Worm (Caenorhabditis elegans) whole organism, mixed stage, embryonic: ENCODE data around the gene cul-6.
A peak's percentile ranks its signal among the peaks of the same experiment; 100 is the strongest.

Source experiments
- M03D4.4 ChIP-seq: sonication (generic microtip); optimal IDR thresholded peaks from 2 replicates; lab custom pipeline; 2017; ENCODE audit warnings: mild to moderate bottlenecking, missing genetic modification characterization, missing compliant biosample characterization
- bed-3 ChIP-seq: fragments of 200-800 bp; sonication (Bioruptor generic); optimal IDR thresholded peaks from 3 replicates; lab custom pipeline; 2018; ENCODE audit warnings: mild to moderate bottlenecking, missing genetic modification characterization, moderate library complexity, missing compliant biosample characterization
- blmp-1 ChIP-seq: fragments of 150-350 bp; optimal IDR thresholded peaks from 2 replicates; lab custom pipeline; 2014; ENCODE audit warnings: missing biosample characterization, missing genetic modification characterization
- ceh-39 ChIP-seq: fragments of 150-350 bp; optimal IDR thresholded peaks from 2 replicates; lab custom pipeline; 2014; ENCODE audit warnings: missing biosample characterization, missing genetic modification characterization
- ceh-43 ChIP-seq: fragments of 200-800 bp; sonication (Bioruptor generic); optimal IDR thresholded peaks from 2 replicates; lab custom pipeline; 2018; ENCODE audit warnings: mild to moderate bottlenecking, missing genetic modification characterization, moderate library complexity, missing compliant biosample characterization
- ceh-83 ChIP-seq: fragments of 200-800 bp; sonication (Bioruptor generic); optimal IDR thresholded peaks from 2 replicates; lab custom pipeline; 2018; ENCODE audit warnings: mild to moderate bottlenecking, missing genetic modification characterization, missing compliant biosample characterization
- ces-1 ChIP-seq: fragments of 150-350 bp; optimal IDR thresholded peaks from 2 replicates; lab custom pipeline; 2014; ENCODE audit warnings: missing biosample characterization, missing genetic modification reagents, missing genetic modification characterization
- cnd-1 ChIP-seq: fragments of 200-800 bp; sonication (Bioruptor generic); optimal IDR thresholded peaks from 2 replicates; lab custom pipeline; 2018; ENCODE audit warnings: mild to moderate bottlenecking, missing genetic modification characterization, missing compliant biosample characterization
- drap-1 ChIP-seq: fragments of 200-800 bp; sonication (Bioruptor generic); optimal IDR thresholded peaks from 3 replicates; lab custom pipeline; 2018; ENCODE audit warnings: mild to moderate bottlenecking, missing genetic modification characterization, missing compliant biosample characterization
- elt-1 ChIP-seq: sonication (generic microtip); optimal IDR thresholded peaks from 2 replicates; lab custom pipeline; 2017; ENCODE audit warnings: missing genetic modification characterization, mild to moderate bottlenecking, missing compliant biosample characterization, antibody characterized with exemption, moderate library complexity, borderline replicate concordance; ENCODE audit not compliant: insufficient read depth
- elt-3 ChIP-seq: fragments of 150-350 bp; optimal IDR thresholded peaks from 2 replicates; lab custom pipeline; 2014; ENCODE audit warnings: missing biosample characterization, missing genetic modification characterization
- flh-1 ChIP-seq: fragments of 200-800 bp; sonication (Bioruptor generic); optimal IDR thresholded peaks from 2 replicates; lab custom pipeline; 2018; ENCODE audit warnings: mild to moderate bottlenecking, missing genetic modification characterization, moderate library complexity, missing compliant biosample characterization
- ham-2 ChIP-seq: fragments of 200-800 bp; sonication (Bioruptor generic); optimal IDR thresholded peaks from 2 replicates; lab custom pipeline; 2018; ENCODE audit warnings: mild to moderate bottlenecking, missing genetic modification characterization, missing compliant biosample characterization
- hlh-1 ChIP-seq: fragments of 150-350 bp; optimal IDR thresholded peaks from 2 replicates; lab custom pipeline; 2014; ENCODE audit warnings: missing biosample characterization, missing genetic modification reagents, missing genetic modification characterization
- lin-13 ChIP-seq: fragments of 150-350 bp; optimal IDR thresholded peaks from 2 replicates; lab custom pipeline; 2014; ENCODE audit warnings: missing biosample characterization, missing genetic modification characterization
- lin-32 ChIP-seq: fragments of 200-800 bp; sonication (Bioruptor generic); optimal IDR thresholded peaks from 2 replicates; lab custom pipeline; 2018; ENCODE audit warnings: mild to moderate bottlenecking, missing genetic modification characterization, missing compliant biosample characterization
- lsy-2 ChIP-seq: fragments of 150-350 bp; optimal IDR thresholded peaks from 2 replicates; lab custom pipeline; 2014; ENCODE audit warnings: missing biosample characterization, missing genetic modification characterization
- mab-5 ChIP-seq: fragments of 150-350 bp; optimal IDR thresholded peaks from 2 replicates; lab custom pipeline; 2014; ENCODE audit warnings: missing biosample characterization, missing genetic modification characterization
- mep-1 ChIP-seq: fragments of 150-350 bp; optimal IDR thresholded peaks from 2 replicates; lab custom pipeline; 2017; ENCODE audit warnings: missing biosample characterization, missing genetic modification reagents, missing genetic modification characterization, inconsistent platforms
- mls-2 ChIP-seq: sonication (generic microtip); optimal IDR thresholded peaks from 2 replicates; lab custom pipeline; 2016; ENCODE audit warnings: mild to moderate bottlenecking, missing genetic modification characterization, moderate library complexity, missing compliant biosample characterization
- nhr-12 ChIP-seq: fragments of 150-350 bp; optimal IDR thresholded peaks from 2 replicates; lab custom pipeline; 2014; ENCODE audit warnings: missing biosample characterization, missing genetic modification characterization
- nhr-237 ChIP-seq: fragments of 150-350 bp; optimal IDR thresholded peaks from 2 replicates; lab custom pipeline; 2014; ENCODE audit warnings: missing biosample characterization, missing genetic modification characterization
- nhr-28 ChIP-seq: fragments of 150-350 bp; optimal IDR thresholded peaks from 2 replicates; lab custom pipeline; 2014; ENCODE audit warnings: missing biosample characterization, missing genetic modification characterization
- nhr-76 ChIP-seq: sonication (generic microtip); optimal IDR thresholded peaks from 2 replicates; lab custom pipeline; 2017; ENCODE audit warnings: missing biosample characterization, missing genetic modification characterization
- pha-4 ChIP-seq: fragments of 150-350 bp; optimal IDR thresholded peaks from 2 replicates; lab custom pipeline; 2018; ENCODE audit warnings: missing biosample characterization, missing genetic modification reagents, missing genetic modification characterization
- sem-2 ChIP-seq: fragments of 200-800 bp; sonication (Bioruptor generic); optimal IDR thresholded peaks from 2 replicates; lab custom pipeline; 2018; ENCODE audit warnings: mild to moderate bottlenecking, missing genetic modification characterization, missing compliant biosample characterization
- snpc-4 ChIP-seq: fragments of 150-350 bp; optimal IDR thresholded peaks from 2 replicates; lab custom pipeline; 2014; ENCODE audit warnings: missing biosample characterization, missing genetic modification characterization
- sptf-1 ChIP-seq: sonication (generic microtip); optimal IDR thresholded peaks from 2 replicates; lab custom pipeline; 2017; ENCODE audit warnings: mild to moderate bottlenecking, missing genetic modification characterization, moderate library complexity, missing compliant biosample characterization
- tbx-8 ChIP-seq: fragments of 200-800 bp; sonication (Bioruptor generic); optimal IDR thresholded peaks from 2 replicates; lab custom pipeline; 2018; ENCODE audit warnings: mild to moderate bottlenecking, missing genetic modification characterization, moderate library complexity, missing compliant biosample characterization
- unc-120 ChIP-seq: sonication (generic microtip); optimal IDR thresholded peaks from 2 replicates; lab custom pipeline; 2017; ENCODE audit warnings: missing genetic modification characterization, missing compliant biosample characterization; ENCODE audit not compliant: poor library complexity, severe bottlenecking
- unc-39 ChIP-seq: fragments of 150-350 bp; optimal IDR thresholded peaks from 2 replicates; lab custom pipeline; 2014; ENCODE audit warnings: missing biosample characterization, missing genetic modification characterization
- unc-62 ChIP-seq: fragments of 150-350 bp; optimal IDR thresholded peaks from 2 replicates; lab custom pipeline; 2014; ENCODE audit warnings: missing biosample characterization, missing genetic modification reagents, missing genetic modification characterization
- zip-8 ChIP-seq: fragments of 150-350 bp; optimal IDR thresholded peaks from 2 replicates; lab custom pipeline; 2014; ENCODE audit warnings: missing biosample characterization, missing genetic modification characterization
- ztf-11 ChIP-seq: fragments of 150-350 bp; optimal IDR thresholded peaks from 2 replicates; lab custom pipeline; 2014; ENCODE audit warnings: missing biosample characterization, missing genetic modification characterization

cul-6 gene

DNA sequence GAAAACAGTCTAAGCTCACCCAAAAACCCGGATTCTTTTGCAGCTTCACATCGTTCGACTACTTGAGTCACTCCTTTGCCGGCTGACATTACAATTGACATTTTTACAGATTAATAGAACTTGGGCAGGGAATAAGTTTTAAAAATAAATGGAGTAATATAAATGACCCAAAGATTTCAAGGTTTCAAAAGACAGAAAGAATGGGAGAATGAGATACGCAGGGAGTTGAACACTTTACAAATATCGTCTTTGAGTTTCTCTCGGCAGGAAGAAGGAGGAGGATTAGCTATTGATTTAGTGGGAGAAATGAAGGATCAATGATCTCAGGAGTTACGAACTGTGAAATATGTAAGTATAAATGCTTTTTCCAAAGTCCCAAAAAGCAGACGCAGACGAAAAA, 4.3 kb downstream of the cul-6 start, which contains the start of gene K08E7.8:
Gene K08E7.8, minus strand, starts transcription at position 101 of the 400 bp plus-strand sequence.
- no peak for TF ChIP-seq flh-1 (GFP tag; lab: Kevin White, UChicago)
- no peak for TF ChIP-seq ceh-39 (tag; lab: Kevin White, UChicago)
- TF ChIP-seq tbx-8 (GFP tag; lab: Kevin White, UChicago): no peak
- no peak for TF ChIP-seq pha-4 (tag; lab: Kevin White, UChicago)
- no peak for TF ChIP-seq mls-2 (tag; lab: Kevin White, UChicago)
- TF ChIP-seq ceh-83 (GFP tag; lab: Kevin White, UChicago): no peak

DNA sequence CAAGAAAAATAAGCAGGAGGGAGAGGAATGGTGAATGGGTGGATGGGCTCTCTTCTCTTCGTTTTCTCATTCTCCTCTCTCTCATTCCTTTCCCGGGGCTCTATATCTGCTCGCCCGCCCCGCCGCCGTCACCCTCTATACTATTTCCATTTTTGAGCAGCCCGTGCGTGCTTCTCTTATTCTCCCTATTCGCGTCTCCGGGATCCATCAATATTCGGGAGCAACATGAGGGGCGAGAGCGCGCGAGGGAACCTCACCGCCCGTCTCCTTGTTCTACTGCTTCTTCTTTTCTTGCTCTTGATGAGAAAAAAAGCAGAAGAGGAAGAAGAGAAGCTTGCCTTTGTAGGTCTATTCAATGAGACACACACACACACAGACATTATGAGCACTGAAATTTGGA, 6.1 kb downstream of the cul-6 start:
- TF ChIP-seq sptf-1 (peak; percentile 6), ceh-39 (tag; lab: Kevin White, UChicago) (no peak), ces-1 (GFP tag; lab: Kevin White, UChicago) (peak; percentile 54)
- TF ChIP-seq, all 35 proteins: peak for 2

ce11 chrIV:12583181-12583580, 7.1 kb downstream of the cul-6 start:
- no peak for TF ChIP-seq mls-2 (tag; lab: Kevin White, UChicago)
- peak; percentile 46 for TF ChIP-seq ces-1 (GFP tag; lab: Kevin White, UChicago)

- TF ChIP-seq lin-32 (GFP tag; lab: Kevin White, UChicago) (no peak), hlh-1 (tag; lab: Kevin White, UChicago) (no peak), elt-3 (tag; lab: Kevin White, UChicago) (no peak), nhr-28 (no peak), cnd-1 (tag; lab: Kevin White, UChicago) (no peak), lin-13 (no peak), mep-1 (tag; lab: Kevin White, UChicago) (no peak), elt-1 (tag; lab: Kevin White, UChicago) (no peak), flh-1 (GFP tag; lab: Kevin White, UChicago) (no peak), blmp-1 (tag; lab: Kevin White, UChicago) (no peak), ces-1 (GFP tag; lab: Kevin White, UChicago) (no peak), nhr-76 (tag; lab: Kevin White, UChicago) (no peak)
Observed at ce11 chrIV:12581046-12581445, 9.2 kb downstream of the cul-6 start, which contains the start of gene K08E7.6. TSS of gene K08E7.6 (minus strand) at chrIV:12581146.

ce11 chrIV:12574265-12574664, 16.0 kb downstream of the cul-6 start:
- TF ChIP-seq ztf-11 (tag; lab: Kevin White, UChicago) (no peak), unc-120 (tag; lab: Kevin White, UChicago) (no peak), mab-5 (tag; lab: Kevin White, UChicago) (no peak), hlh-1 (tag; lab: Kevin White, UChicago) (no peak), M03D4.4 (tag; lab: Kevin White, UChicago) (no peak), nhr-237 (tag; lab: Kevin White, UChicago) (no peak), unc-62 (GFP tag; lab: Kevin White, UChicago) (no peak), sem-2 (GFP tag; lab: Kevin White, UChicago) (no peak), nhr-12 (tag; lab: Kevin White, UChicago) (no peak), elt-3 (tag; lab: Kevin White, UChicago) (no peak), flh-1 (GFP tag; lab: Kevin White, UChicago) (no peak), tbx-8 (GFP tag; lab: Kevin White, UChicago) (no peak), lsy-2 (tag; lab: Kevin White, UChicago) (no peak), bed-3 (no peak), ceh-39 (tag; lab: Kevin White, UChicago) (no peak), zip-8 (no peak), snpc-4 (no peak), ham-2 (GFP tag; lab: Kevin White, UChicago) (no peak)

DNA sequence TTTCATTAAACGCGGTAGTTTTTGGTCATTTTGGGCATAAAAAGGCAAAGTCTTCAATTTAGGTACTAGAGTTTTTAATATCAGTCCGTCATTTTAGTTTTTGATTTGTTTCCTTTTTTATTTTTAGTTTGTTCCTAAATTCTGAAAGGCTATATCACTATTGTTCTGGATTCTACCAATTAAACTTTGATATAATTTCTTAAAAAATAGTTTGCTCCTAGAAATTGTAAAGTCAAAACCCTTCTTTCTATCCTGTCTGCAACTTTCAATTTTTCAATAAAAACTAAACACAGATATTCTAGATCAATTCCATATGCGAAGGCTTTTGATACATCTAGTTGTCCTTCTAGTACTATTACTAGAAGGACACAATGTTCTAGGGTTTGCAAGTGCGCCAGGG, 17.2 kb downstream of the cul-6 start, which contains the start of gene K08E7.5:
Gene K08E7.5, plus strand, starts transcription at position 301 of the 400 bp plus-strand sequence.
- no peak for TF ChIP-seq flh-1 (GFP tag; lab: Kevin White, UChicago)
- no peak for TF ChIP-seq unc-39 (tag; lab: Kevin White, UChicago)
- TF ChIP-seq lin-13: no peak
- TF ChIP-seq elt-1 (tag; lab: Kevin White, UChicago): no peak
- no peak for TF ChIP-seq M03D4.4 (tag; lab: Kevin White, UChicago)
- TF ChIP-seq nhr-28: no peak
- TF ChIP-seq ham-2 (GFP tag; lab: Kevin White, UChicago): no peak
- TF ChIP-seq ceh-43 (GFP tag; lab: Kevin White, UChicago): no peak
- no peak for TF ChIP-seq ztf-11 (tag; lab: Kevin White, UChicago)
- no peak for TF ChIP-seq lsy-2 (tag; lab: Kevin White, UChicago)
- no peak for TF ChIP-seq sptf-1
- no peak for TF ChIP-seq drap-1
- no peak for TF ChIP-seq bed-3
- no peak for TF ChIP-seq lin-32 (GFP tag; lab: Kevin White, UChicago)
- no peak for TF ChIP-seq cnd-1 (tag; lab: Kevin White, UChicago)
- no peak for TF ChIP-seq elt-3 (tag; lab: Kevin White, UChicago)
- TF ChIP-seq mep-1 (tag; lab: Kevin White, UChicago): no peak
- no peak for TF ChIP-seq snpc-4
- no peak for TF ChIP-seq ceh-39 (tag; lab: Kevin White, UChicago)
- no peak for TF ChIP-seq mab-5 (tag; lab: Kevin White, UChicago)
